Worm (Caenorhabditis elegans) whole organism, late embryonic: ENCODE measurements around the gene F14E5.8.
"Not testable (repeated sequence)": the region's sequence is repeated elsewhere in the genome, so short reads cannot be mapped to it uniquely, and the experiment has no call there.

Experiments used
- C08G9.2 ChIP-seq: sonication (generic microtip); optimal IDR thresholded peaks from 2 replicates; lab custom pipeline; 2016; ENCODE audit warnings: mild to moderate bottlenecking, missing genetic modification characterization, moderate library complexity, missing compliant biosample characterization
- C38D4.7 ChIP-seq: fragments of 200-800 bp; sonication (Bioruptor generic); optimal IDR thresholded peaks from 2 replicates; lab custom pipeline; 2018; ENCODE audit warnings: mild to moderate bottlenecking, missing genetic modification characterization, moderate library complexity, missing compliant biosample characterization
- F13H6.1 ChIP-seq: sonication (generic microtip); optimal IDR thresholded peaks from 2 replicates; lab custom pipeline; 2016; ENCODE audit warnings: missing genetic modification characterization, missing compliant biosample characterization
- K09A11.1 ChIP-seq: sonication (generic microtip); optimal IDR thresholded peaks from 2 replicates; lab custom pipeline; 2017; ENCODE audit warnings: antibody characterized with exemption, mild to moderate bottlenecking, missing genetic modification characterization, missing compliant biosample characterization; ENCODE audit not compliant: insufficient read depth
- T23F11.4 ChIP-seq: fragments of 200-800 bp; sonication (Bioruptor generic); optimal IDR thresholded peaks from 2 replicates; lab custom pipeline; 2018; ENCODE audit warnings: mild to moderate bottlenecking, missing genetic modification characterization, missing compliant biosample characterization
- ahr-1 ChIP-seq: sonication (generic microtip); optimal IDR thresholded peaks from 2 replicates; lab custom pipeline; 2016; ENCODE audit warnings: missing genetic modification characterization, missing compliant biosample characterization
- ama-1 ChIP-seq: fragments of 150-350 bp; optimal IDR thresholded peaks from 2 replicates; lab custom pipeline; 2014
- ceh-14 ChIP-seq: sonication (generic microtip); optimal IDR thresholded peaks from 2 replicates; lab custom pipeline; 2016; ENCODE audit warnings: missing genotype, missing genetic modification characterization, missing compliant biosample characterization
- ceh-18 ChIP-seq: sonication (generic microtip); optimal IDR thresholded peaks from 2 replicates; lab custom pipeline; 2016; ENCODE audit warnings: missing genetic modification characterization, missing compliant biosample characterization
- ceh-2 ChIP-seq: sonication (generic microtip); optimal IDR thresholded peaks from 2 replicates; lab custom pipeline; 2016; ENCODE audit warnings: missing genotype, missing genetic modification characterization, missing compliant biosample characterization
- ceh-34 ChIP-seq: sonication (generic microtip); optimal IDR thresholded peaks from 2 replicates; lab custom pipeline; 2016; ENCODE audit warnings: mild to moderate bottlenecking, missing genetic modification characterization, missing compliant biosample characterization
- ceh-48 ChIP-seq: sonication (generic microtip); optimal IDR thresholded peaks from 2 replicates; lab custom pipeline; 2016; ENCODE audit warnings: missing genetic modification characterization, inconsistent platforms, missing compliant biosample characterization
- dmd-4 ChIP-seq: sonication (generic microtip); optimal IDR thresholded peaks from 2 replicates; lab custom pipeline; 2016; ENCODE audit warnings: borderline replicate concordance, missing genetic modification characterization, missing compliant biosample characterization
- elt-2 ChIP-seq: sonication (generic microtip); optimal IDR thresholded peaks from 2 replicates; lab custom pipeline; 2016; ENCODE audit warnings: missing genetic modification reagents, missing genetic modification characterization, missing compliant biosample characterization
- fkh-6 ChIP-seq: sonication (generic microtip); optimal IDR thresholded peaks from 2 replicates; lab custom pipeline; 2016; ENCODE audit warnings: missing genetic modification characterization, missing compliant biosample characterization
- gmeb-2 ChIP-seq: sonication (generic microtip); optimal IDR thresholded peaks from 2 replicates; lab custom pipeline; 2016; ENCODE audit warnings: missing genetic modification characterization, inconsistent platforms, missing compliant biosample characterization
- hlh-15 ChIP-seq: sonication (generic microtip); optimal IDR thresholded peaks from 2 replicates; lab custom pipeline; 2016; ENCODE audit warnings: missing genetic modification characterization, missing compliant biosample characterization
- hlh-30 ChIP-seq: sonication (generic microtip); optimal IDR thresholded peaks from 2 replicates; lab custom pipeline; 2017; ENCODE audit warnings: antibody characterized with exemption, missing genetic modification characterization, missing compliant biosample characterization; ENCODE audit not compliant: insufficient read depth
- madf-2 ChIP-seq: sonication (generic microtip); optimal IDR thresholded peaks from 2 replicates; lab custom pipeline; 2017; ENCODE audit warnings: missing genetic modification characterization, missing compliant biosample characterization
- mec-3 ChIP-seq: sonication (generic microtip); optimal IDR thresholded peaks from 2 replicates; lab custom pipeline; 2016; ENCODE audit warnings: borderline replicate concordance, missing genetic modification characterization, missing compliant biosample characterization
- nfya-1 ChIP-seq: sonication (generic microtip); optimal IDR thresholded peaks from 2 replicates; lab custom pipeline; 2017; ENCODE audit warnings: missing genetic modification characterization, mild to moderate bottlenecking, missing compliant biosample characterization, antibody characterized with exemption, moderate library complexity
- npax-4 ChIP-seq: sonication (generic microtip); optimal IDR thresholded peaks from 2 replicates; lab custom pipeline; 2016; ENCODE audit warnings: missing genetic modification characterization, missing compliant biosample characterization
- odd-2 ChIP-seq: sonication (generic microtip); optimal IDR thresholded peaks from 2 replicates; lab custom pipeline; 2017; ENCODE audit warnings: antibody characterized with exemption, mild to moderate bottlenecking, missing genetic modification characterization, missing compliant biosample characterization
- pax-1 ChIP-seq: fragments of 150-350 bp; optimal IDR thresholded peaks from 2 replicates; lab custom pipeline; 2014; ENCODE audit warnings: missing biosample characterization, missing genetic modification characterization
- pha-2 ChIP-seq: sonication (generic microtip); optimal IDR thresholded peaks from 2 replicates; lab custom pipeline; 2017; ENCODE audit warnings: mild to moderate bottlenecking, missing genetic modification characterization, missing compliant biosample characterization
- pqm-1 ChIP-seq: sonication (generic microtip); optimal IDR thresholded peaks from 2 replicates; lab custom pipeline; 2016; ENCODE audit warnings: missing genetic modification characterization, missing compliant biosample characterization
- pros-1 ChIP-seq: fragments of 150-350 bp; optimal IDR thresholded peaks from 2 replicates; lab custom pipeline; 2014; ENCODE audit warnings: missing biosample characterization, missing genetic modification reagents, missing genetic modification characterization
- ref-2 ChIP-seq: sonication (generic microtip); optimal IDR thresholded peaks from 2 replicates; lab custom pipeline; 2016; ENCODE audit warnings: missing genetic modification characterization, missing compliant biosample characterization
- sdc-2 ChIP-seq: sonication (generic microtip); optimal IDR thresholded peaks from 2 replicates; lab custom pipeline; 2016; ENCODE audit warnings: missing genotype, missing genetic modification characterization, missing compliant biosample characterization
- sox-2 ChIP-seq: fragments of 200-800 bp; sonication (Bioruptor generic); IDR thresholded peaks from 2 replicates; pipeline ENCODE4 v1.3.6; 2022; ENCODE audit warnings: missing genetic modification reagents, missing genetic modification characterization, missing compliant biosample characterization
- sox-4 ChIP-seq: sonication (generic microtip); optimal IDR thresholded peaks from 2 replicates; lab custom pipeline; 2017; ENCODE audit warnings: mild to moderate bottlenecking, missing genetic modification characterization, inconsistent platforms, missing compliant biosample characterization
- syd-9 ChIP-seq: sonication (generic microtip); optimal IDR thresholded peaks from 2 replicates; lab custom pipeline; 2016; ENCODE audit warnings: mild to moderate bottlenecking, missing genetic modification characterization, moderate library complexity, missing compliant biosample characterization
- unc-3 ChIP-seq, 2 experiments: fragments of 200-800 bp in 1 of 2; sonication (Bioruptor generic) in 1 of 2; sonication (generic microtip) in 1 of 2; conservative IDR thresholded peaks in 1 of 2; optimal IDR thresholded peaks in 1 of 2; 2 replicates each; pipeline versions ENCODE4 v1.3.6 to Lab custom; 2016 to 2022; ENCODE audit warnings: missing compliant biosample characterization in 2 of 2, missing genetic modification characterization in 2 of 2, missing genetic modification reagents in 1 of 2
- unc-42 ChIP-seq: sonication (generic microtip); optimal IDR thresholded peaks from 2 replicates; lab custom pipeline; 2016; ENCODE audit warnings: missing genotype, missing genetic modification characterization, missing compliant biosample characterization
- unc-86 ChIP-seq: sonication (generic microtip); optimal IDR thresholded peaks from 2 replicates; lab custom pipeline; 2016; ENCODE audit warnings: missing genetic modification characterization, missing compliant biosample characterization
- zip-5 ChIP-seq: sonication (generic microtip); optimal IDR thresholded peaks from 2 replicates; lab custom pipeline; 2016; ENCODE audit warnings: missing genetic modification characterization, missing compliant biosample characterization

F14E5.8 gene

DNA sequence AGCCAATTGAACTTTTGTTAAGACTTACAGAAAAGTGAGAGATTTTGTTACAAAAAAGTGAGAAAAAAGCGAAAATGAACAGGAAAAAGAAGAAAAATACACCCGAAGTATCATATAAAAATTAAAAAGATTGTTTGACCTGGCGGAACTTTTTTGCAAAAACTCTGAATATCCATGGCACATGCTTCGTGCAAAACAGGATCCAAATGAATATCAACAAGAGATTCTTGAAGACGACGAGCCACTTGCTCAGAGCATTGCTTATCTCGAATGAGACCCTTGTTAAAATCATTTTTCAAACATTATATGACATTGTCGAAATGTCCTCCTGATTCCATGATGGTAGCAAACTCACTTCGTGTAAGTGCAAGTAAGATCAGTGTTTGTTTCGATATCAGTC lies at the start of gene F14E5.8:
Gene F14E5.8, plus strand, starts transcription at position 301 of the 400 bp plus-strand sequence.
- TF ChIP-seq dmd-4; madf-2 (tag; lab: Kevin White, UChicago); pha-2 (tag; lab: Kevin White, UChicago): not testable (repeated sequence)

DNA sequence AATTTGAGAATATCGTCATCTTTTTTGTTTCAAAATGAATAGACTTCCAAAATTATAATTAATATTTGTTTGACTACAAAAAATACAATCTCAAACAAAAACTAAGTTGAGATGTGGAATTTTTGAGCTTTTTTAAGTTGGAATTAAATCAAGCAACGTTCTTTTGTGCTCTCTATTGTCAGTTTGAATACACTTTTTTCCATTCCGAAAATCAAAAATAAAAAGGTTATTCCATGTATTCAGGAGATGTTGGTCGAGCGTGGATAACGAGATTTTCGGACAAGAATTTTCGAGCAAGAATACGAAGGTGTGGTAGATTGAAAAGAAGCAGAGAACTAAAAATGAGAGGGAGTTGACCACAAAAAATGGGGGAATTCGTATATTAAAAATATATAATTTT lies 49.7 kb upstream of the F14E5.8 start:
- TF ChIP-seq odd-2 (tag; lab: Kevin White, UChicago) (no peak), sox-4 (tag; lab: Kevin White, UChicago) (no peak), sdc-2 (tag; lab: Kevin White, UChicago) (no peak), pha-2 (tag; lab: Kevin White, UChicago) (no peak), ceh-14 (tag; lab: Kevin White, UChicago) (no peak), T23F11.4 (no peak), ceh-2 (tag; lab: Kevin White, UChicago) (no peak), elt-2 (tag; lab: Kevin White, UChicago) (no peak), ceh-18 (tag; lab: Kevin White, UChicago) (no peak), ceh-34 (no peak), ceh-48 (tag; lab: Kevin White, UChicago) (no peak), unc-42 (tag; lab: Kevin White, UChicago) (no peak), ama-1 (no peak), syd-9 (tag; lab: Kevin White, UChicago) (no peak), C08G9.2 (tag; lab: Kevin White, UChicago) (no peak), F13H6.1 (tag; lab: Kevin White, UChicago) (no peak), dmd-4 (no peak), ahr-1 (tag; lab: Kevin White, UChicago) (no peak), zip-5 (tag; lab: Kevin White, UChicago) (no peak)

DNA sequence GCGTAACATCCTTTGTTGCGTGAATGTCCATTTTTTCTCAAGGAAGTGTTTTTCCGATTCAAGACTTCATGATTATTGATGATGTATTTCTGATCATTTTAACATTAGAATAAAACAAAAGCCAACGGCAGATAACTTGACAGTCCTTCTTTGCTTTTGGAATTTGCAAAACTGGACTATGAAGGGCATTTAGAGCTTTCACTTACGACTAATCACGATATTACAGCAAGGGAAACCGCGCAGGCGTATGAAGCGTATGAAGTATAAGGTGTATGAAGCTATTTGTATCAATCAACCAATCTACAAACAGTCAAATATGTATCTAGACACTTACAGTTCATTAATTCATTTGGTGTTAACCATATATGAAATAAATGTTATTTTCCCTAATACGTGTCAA lies 42.2 kb upstream of the F14E5.8 start:
- no peak for TF ChIP-seq npax-4 (tag; lab: Kevin White, UChicago)
- TF ChIP-seq unc-3 (GFP tag; conservative IDR thresholded peaks at IDR 0.05; lab: Robert Waterston, UW): no peak
- no peak for TF ChIP-seq unc-3 (tag; optimal IDR thresholded peaks at IDR 0.05; lab: Kevin White, UChicago)
- TF ChIP-seq fkh-6: no peak
- no peak for TF ChIP-seq sox-4 (tag; lab: Kevin White, UChicago)
- no peak for TF ChIP-seq hlh-15 (tag; lab: Kevin White, UChicago)
- TF ChIP-seq ref-2: no peak
- no peak for TF ChIP-seq C38D4.7 (GFP tag; lab: Kevin White, UChicago)
- no peak for TF ChIP-seq hlh-30 (tag; lab: Kevin White, UChicago)
- no peak for TF ChIP-seq madf-2 (tag; lab: Kevin White, UChicago)
- TF ChIP-seq pax-1 (tag; lab: Kevin White, UChicago): no peak

DNA sequence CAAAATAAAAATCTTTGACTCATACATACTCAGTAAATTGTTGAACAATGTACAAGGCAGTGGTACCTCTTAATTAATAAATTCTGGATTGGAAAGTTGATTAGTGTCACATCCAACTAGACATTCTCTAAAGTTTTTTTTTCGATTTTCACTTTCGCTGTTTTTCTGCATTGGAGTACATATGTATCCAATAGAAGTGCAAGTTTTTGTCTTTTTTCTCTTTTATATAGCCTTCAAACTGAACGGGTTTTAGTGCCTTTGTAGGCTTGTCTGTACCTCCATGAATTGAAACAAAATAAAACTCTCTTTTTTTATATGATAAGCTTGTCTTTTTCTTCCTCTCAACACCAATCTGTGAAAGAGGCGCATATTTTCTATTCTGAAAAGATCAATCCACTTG lies 39.7 kb upstream of the F14E5.8 start:
- TF ChIP-seq sdc-2 (tag; lab: Kevin White, UChicago): no peak
- no peak for TF ChIP-seq hlh-30 (tag; lab: Kevin White, UChicago)
- no peak for TF ChIP-seq nfya-1 (tag; lab: Kevin White, UChicago)
- no peak for TF ChIP-seq unc-86 (tag; lab: Kevin White, UChicago)
- TF ChIP-seq odd-2 (tag; lab: Kevin White, UChicago): no peak
- TF ChIP-seq pros-1: no peak

DNA sequence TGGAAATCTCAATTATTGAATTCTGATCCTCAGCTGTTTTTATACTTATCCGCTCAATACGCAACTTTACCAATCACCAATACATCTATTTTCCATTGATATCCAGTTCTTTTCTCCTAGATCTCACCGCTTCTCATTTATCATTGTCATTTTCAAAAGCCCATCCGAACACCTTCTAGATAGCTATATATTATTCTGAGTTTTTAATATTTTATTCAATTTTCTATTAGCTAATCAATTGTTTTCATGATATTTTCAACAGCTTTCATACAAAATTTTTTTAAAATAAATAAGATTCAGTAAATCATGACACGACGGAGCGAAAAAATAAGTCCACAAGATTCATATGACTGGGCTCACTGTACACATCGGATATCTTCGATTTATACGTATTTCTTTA lies 38.7 kb upstream of the F14E5.8 start, which contains the start of gene F49E12.12:
Gene F49E12.12, plus strand, starts transcription at position 301 of the 400 bp plus-strand sequence.
- no peak for TF ChIP-seq K09A11.1

DNA sequence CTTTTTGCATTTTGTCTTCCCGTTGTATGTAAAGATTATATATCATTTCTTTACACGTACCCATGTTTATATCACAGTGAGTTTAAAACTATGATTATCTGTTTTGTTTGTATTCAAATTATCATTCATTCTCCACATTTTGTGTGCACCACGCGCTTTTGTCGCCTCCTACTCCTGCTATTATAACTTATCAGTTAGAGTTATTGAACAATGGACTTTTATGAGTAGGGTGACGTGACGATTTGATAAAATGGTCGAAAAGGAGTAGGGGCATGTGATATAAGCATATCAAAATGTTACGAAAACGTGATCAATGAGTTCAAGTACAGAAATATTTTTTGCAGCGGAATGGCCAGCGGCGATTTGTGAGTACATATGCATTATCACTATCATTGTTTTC lies 37.0 kb upstream of the F14E5.8 start:
- TF ChIP-seq pqm-1 (peak; percentile 72), gmeb-2 (tag; lab: Kevin White, UChicago) (no peak), hlh-15 (tag; lab: Kevin White, UChicago) (no peak), elt-2 (tag; lab: Kevin White, UChicago) (peak; percentile 91), mec-3 (tag; lab: Kevin White, UChicago) (no peak), sox-2 (GFP tag; lab: Robert Waterston, UW) (no peak)
